Worm (Caenorhabditis elegans) whole organism, midembryonic: ENCODE measurements around the gene T16G12.3.

Source experiments
- flt-1 ChIP-seq: fragments of 200-800 bp; sonication (Bioruptor generic); IDR thresholded peaks from 2 replicates; pipeline ENCODE4 v1.3.6; 2022; ENCODE audit warnings: missing genetic modification characterization, missing compliant biosample characterization
- ztf-23 ChIP-seq: fragments of 200-800 bp; sonication (Bioruptor generic); IDR thresholded peaks from 2 replicates; pipeline ENCODE4 v1.3.6; 2022; ENCODE audit warnings: missing genetic modification reagents, missing genetic modification characterization, missing compliant biosample characterization

- TF ChIP-seq flt-1 (GFP tag; lab: Robert Waterston, UW) (no peak), ztf-23 (no peak)
Measured at ce11 chrIII:10078784-10079183, 28.4 kb downstream of the T16G12.3 start.
